Worm (Caenorhabditis elegans): ENCODE results near the gene D1054.19.

The D1054.19 gene

ce11 chrV:10792775-10793174 is 2.8 kb upstream of the D1054.19 start, which contains the start of gene D1054.10:
Gene D1054.10, minus strand, starts transcription at chrV:10792875.
- TF ChIP-seq ceh-22 (tag; optimal IDR thresholded peaks at IDR 0.05) (no peak), ama-1 (optimal IDR thresholded peaks at IDR 0.05) (no peak), C08G9.2 (tag; optimal IDR thresholded peaks at IDR 0.05) (no peak), nhr-232 (tag; optimal IDR thresholded peaks at IDR 0.05) (no peak), hlh-30 (tag; optimal IDR thresholded peaks at IDR 0.05; ENCODE audit: insufficient read depth) (no peak), Y22D7AL.16 (tag; optimal IDR thresholded peaks at IDR 0.05) (no peak), hlh-13 (GFP tag; optimal IDR thresholded peaks at IDR 0.05) (no peak), ceh-18 (tag; optimal IDR thresholded peaks at IDR 0.05) (no peak), ceh-24 (tag; optimal IDR thresholded peaks at IDR 0.05) (no peak), unc-86 (tag; optimal IDR thresholded peaks at IDR 0.05) (no peak), ztf-16 (tag; optimal IDR thresholded peaks at IDR 0.05) (no peak), che-1 (tag; optimal IDR thresholded peaks at IDR 0.05) (no peak), ref-2 (tag; optimal IDR thresholded peaks at IDR 0.05) (no peak), ceh-45 (GFP tag; IDR thresholded peaks at IDR 0.05) (no peak)

- TF ChIP-seq elt-2 (tag; optimal IDR thresholded peaks at IDR 0.05) = no peak
- no peak for TF ChIP-seq sdc-2 (tag; optimal IDR thresholded peaks at IDR 0.05)
- no peak for TF ChIP-seq ref-2 (tag; optimal IDR thresholded peaks at IDR 0.05)
- no peak for TF ChIP-seq pqm-1 (tag; optimal IDR thresholded peaks at IDR 0.05)
- no peak for TF ChIP-seq nfya-1 (tag; optimal IDR thresholded peaks at IDR 0.05)
- TF ChIP-seq ztf-16 (tag; optimal IDR thresholded peaks at IDR 0.05) = no peak
These were observed 2.1 kb upstream of the D1054.19 start, which contains the start of gene ule-3 for ce11 chrV:10793498-10793897. Gene ule-3, plus strand, starts transcription at chrV:10793798.

ce11 chrV:10794463-10794862 is 1.1 kb upstream of the D1054.19 start:
- no peak for TF ChIP-seq unc-42 (tag; optimal IDR thresholded peaks at IDR 0.05)

- TF ChIP-seq ceh-30 (tag; optimal IDR thresholded peaks at IDR 0.05) (no peak), pha-2 (tag; optimal IDR thresholded peaks at IDR 0.05) (no peak), ceh-48 (tag; optimal IDR thresholded peaks at IDR 0.05) (no peak), che-1 (tag; optimal IDR thresholded peaks at IDR 0.05) (no peak), ceh-18 (tag; optimal IDR thresholded peaks at IDR 0.05) (no peak), elt-4 (tag; optimal IDR thresholded peaks at IDR 0.05) (no peak), fkh-6 (tag; optimal IDR thresholded peaks at IDR 0.05) (no peak), dve-1 (tag; optimal IDR thresholded peaks at IDR 0.05) (no peak)
These were observed 2.5 kb downstream of the D1054.19 start, which contains the start of gene srh-184 for ce11 chrV:10798090-10798489. Gene srh-184, minus strand, starts transcription at chrV:10798190.

ce11 chrV:10801154-10801553 is 5.6 kb downstream of the D1054.19 start, which contains the start of gene D1054.18:
Gene D1054.18, minus strand, starts transcription at chrV:10801198.
- TF ChIP-seq lim-6 (tag; optimal IDR thresholded peaks at IDR 0.05) (no peak), C08G9.2 (tag; optimal IDR thresholded peaks at IDR 0.05) (no peak), ceh-48 (tag; optimal IDR thresholded peaks at IDR 0.05) (no peak), lin-11 (tag; optimal IDR thresholded peaks at IDR 0.05) (no peak), tbx-7 (tag; optimal IDR thresholded peaks at IDR 0.05) (no peak), mec-3 (tag; optimal IDR thresholded peaks at IDR 0.05; ENCODE audit: borderline replicate concordance) (no peak), ceh-30 (tag; optimal IDR thresholded peaks at IDR 0.05) (no peak), ceh-22 (tag; optimal IDR thresholded peaks at IDR 0.05) (no peak), gmeb-2 (tag; optimal IDR thresholded peaks at IDR 0.05) (no peak), pag-3 (tag; optimal IDR thresholded peaks at IDR 0.05; ENCODE audit: borderline replicate concordance) (no peak), F13H6.1 (tag; optimal IDR thresholded peaks at IDR 0.05) (no peak), che-1 (tag; optimal IDR thresholded peaks at IDR 0.05) (no peak), K02D7.2 (tag; optimal IDR thresholded peaks at IDR 0.05) (no peak), rnt-1 (tag; optimal IDR thresholded peaks at IDR 0.05) (no peak), elt-2 (tag; optimal IDR thresholded peaks at IDR 0.05) (no peak), Y22D7AL.16 (tag; optimal IDR thresholded peaks at IDR 0.05) (no peak), unc-3 (GFP tag; conservative IDR thresholded peaks at IDR 0.05) (no peak), unc-3 (tag; optimal IDR thresholded peaks at IDR 0.05) (no peak), zip-5 (tag; optimal IDR thresholded peaks at IDR 0.05) (no peak)
